Worm (Caenorhabditis elegans) whole organism, late embryonic: Measurements from ENCODE around the gene K08E4.3.

Experiments
- C38D4.7 ChIP-seq: fragments of 200-800 bp; sonication (Bioruptor generic); optimal IDR thresholded peaks from 2 replicates; lab custom pipeline; 2018; ENCODE audit warnings: mild to moderate bottlenecking, missing genetic modification characterization, moderate library complexity, missing compliant biosample characterization
- F13H6.1 ChIP-seq: sonication (generic microtip); optimal IDR thresholded peaks from 2 replicates; lab custom pipeline; 2016; ENCODE audit warnings: missing genetic modification characterization, missing compliant biosample characterization
- K02D7.2 ChIP-seq: sonication (generic microtip); optimal IDR thresholded peaks from 2 replicates; lab custom pipeline; 2017; ENCODE audit warnings: mild to moderate bottlenecking, missing genetic modification characterization, missing compliant biosample characterization
- Y22D7AL.16 ChIP-seq: sonication (generic microtip); optimal IDR thresholded peaks from 2 replicates; lab custom pipeline; 2016; ENCODE audit warnings: missing genetic modification characterization, missing compliant biosample characterization
- ceh-14 ChIP-seq: sonication (generic microtip); optimal IDR thresholded peaks from 2 replicates; lab custom pipeline; 2016; ENCODE audit warnings: missing genotype, missing genetic modification characterization, missing compliant biosample characterization
- ceh-2 ChIP-seq: sonication (generic microtip); optimal IDR thresholded peaks from 2 replicates; lab custom pipeline; 2016; ENCODE audit warnings: missing genotype, missing genetic modification characterization, missing compliant biosample characterization
- ceh-30 ChIP-seq: fragments of 150-350 bp; optimal IDR thresholded peaks from 2 replicates; lab custom pipeline; 2014; ENCODE audit warnings: missing biosample characterization, missing genetic modification characterization
- ceh-31 ChIP-seq: sonication (generic microtip); optimal IDR thresholded peaks from 2 replicates; lab custom pipeline; 2016; ENCODE audit warnings: missing genetic modification characterization, missing compliant biosample characterization
- ceh-6 ChIP-seq: fragments of 200-800 bp; sonication (Bioruptor generic); optimal IDR thresholded peaks from 2 replicates; lab custom pipeline; 2018; ENCODE audit warnings: mild to moderate bottlenecking, missing genetic modification characterization, missing compliant biosample characterization
- che-1 ChIP-seq: sonication (generic microtip); optimal IDR thresholded peaks from 2 replicates; lab custom pipeline; 2016; ENCODE audit warnings: mild to moderate bottlenecking, missing genetic modification characterization, missing compliant biosample characterization
- elt-2 ChIP-seq: sonication (generic microtip); optimal IDR thresholded peaks from 2 replicates; lab custom pipeline; 2016; ENCODE audit warnings: missing genetic modification reagents, missing genetic modification characterization, missing compliant biosample characterization
- elt-4 ChIP-seq: sonication (generic microtip); optimal IDR thresholded peaks from 2 replicates; lab custom pipeline; 2016; ENCODE audit warnings: missing genetic modification characterization, missing compliant biosample characterization
- fax-1 ChIP-seq: sonication (generic microtip); optimal IDR thresholded peaks from 2 replicates; lab custom pipeline; 2016; ENCODE audit warnings: missing genotype, missing genetic modification characterization, missing compliant biosample characterization
- fkh-10 ChIP-seq: fragments of 150-350 bp; optimal IDR thresholded peaks from 2 replicates; lab custom pipeline; 2014; ENCODE audit warnings: missing biosample characterization, missing genetic modification reagents, missing genetic modification characterization
- gmeb-2 ChIP-seq: sonication (generic microtip); optimal IDR thresholded peaks from 2 replicates; lab custom pipeline; 2016; ENCODE audit warnings: missing genetic modification characterization, inconsistent platforms, missing compliant biosample characterization
- hlh-13 ChIP-seq: fragments of 200-800 bp; sonication (Bioruptor generic); optimal IDR thresholded peaks from 2 replicates; lab custom pipeline; 2018; ENCODE audit warnings: mild to moderate bottlenecking, missing genetic modification characterization, missing compliant biosample characterization
- hlh-15 ChIP-seq: sonication (generic microtip); optimal IDR thresholded peaks from 2 replicates; lab custom pipeline; 2016; ENCODE audit warnings: missing genetic modification characterization, missing compliant biosample characterization
- hlh-30 ChIP-seq: sonication (generic microtip); optimal IDR thresholded peaks from 2 replicates; lab custom pipeline; 2017; ENCODE audit warnings: antibody characterized with exemption, missing genetic modification characterization, missing compliant biosample characterization; ENCODE audit not compliant: insufficient read depth
- hlh-6 ChIP-seq: sonication (generic microtip); optimal IDR thresholded peaks from 2 replicates; lab custom pipeline; 2016; ENCODE audit warnings: missing genotype, missing genetic modification characterization, missing compliant biosample characterization
- lim-6 ChIP-seq: sonication (generic microtip); optimal IDR thresholded peaks from 2 replicates; lab custom pipeline; 2016; ENCODE audit warnings: missing genetic modification characterization, missing compliant biosample characterization
- lin-11 ChIP-seq: fragments of 200-800 bp; sonication (Bioruptor generic); optimal IDR thresholded peaks from 2 replicates; lab custom pipeline; 2018; ENCODE audit warnings: mild to moderate bottlenecking, missing genetic modification characterization, missing compliant biosample characterization
- madf-2 ChIP-seq: sonication (generic microtip); optimal IDR thresholded peaks from 2 replicates; lab custom pipeline; 2017; ENCODE audit warnings: missing genetic modification characterization, missing compliant biosample characterization
- nfya-1 ChIP-seq: sonication (generic microtip); optimal IDR thresholded peaks from 2 replicates; lab custom pipeline; 2017; ENCODE audit warnings: missing genetic modification characterization, mild to moderate bottlenecking, missing compliant biosample characterization, antibody characterized with exemption, moderate library complexity
- nhr-232 ChIP-seq: sonication (generic microtip); optimal IDR thresholded peaks from 2 replicates; lab custom pipeline; 2016; ENCODE audit warnings: missing genetic modification characterization, missing compliant biosample characterization
- npax-4 ChIP-seq: sonication (generic microtip); optimal IDR thresholded peaks from 2 replicates; lab custom pipeline; 2016; ENCODE audit warnings: missing genetic modification characterization, missing compliant biosample characterization
- pax-1 ChIP-seq: fragments of 150-350 bp; optimal IDR thresholded peaks from 2 replicates; lab custom pipeline; 2014; ENCODE audit warnings: missing biosample characterization, missing genetic modification characterization
- pha-2 ChIP-seq: sonication (generic microtip); optimal IDR thresholded peaks from 2 replicates; lab custom pipeline; 2017; ENCODE audit warnings: mild to moderate bottlenecking, missing genetic modification characterization, missing compliant biosample characterization
- pros-1 ChIP-seq: fragments of 150-350 bp; optimal IDR thresholded peaks from 2 replicates; lab custom pipeline; 2014; ENCODE audit warnings: missing biosample characterization, missing genetic modification reagents, missing genetic modification characterization
- ref-2 ChIP-seq: sonication (generic microtip); optimal IDR thresholded peaks from 2 replicates; lab custom pipeline; 2016; ENCODE audit warnings: missing genetic modification characterization, missing compliant biosample characterization
- rnt-1 ChIP-seq: sonication (generic microtip); optimal IDR thresholded peaks from 2 replicates; lab custom pipeline; 2016; ENCODE audit warnings: missing genetic modification characterization, missing compliant biosample characterization
- sox-2 ChIP-seq: fragments of 200-800 bp; sonication (Bioruptor generic); IDR thresholded peaks from 2 replicates; pipeline ENCODE4 v1.3.6; 2022; ENCODE audit warnings: missing genetic modification reagents, missing genetic modification characterization, missing compliant biosample characterization
- sox-4 ChIP-seq: sonication (generic microtip); optimal IDR thresholded peaks from 2 replicates; lab custom pipeline; 2017; ENCODE audit warnings: mild to moderate bottlenecking, missing genetic modification characterization, inconsistent platforms, missing compliant biosample characterization
- syd-9 ChIP-seq: sonication (generic microtip); optimal IDR thresholded peaks from 2 replicates; lab custom pipeline; 2016; ENCODE audit warnings: mild to moderate bottlenecking, missing genetic modification characterization, moderate library complexity, missing compliant biosample characterization
- unc-3 ChIP-seq, 2 experiments: fragments of 200-800 bp in 1 of 2; sonication (Bioruptor generic) in 1 of 2; sonication (generic microtip) in 1 of 2; conservative IDR thresholded peaks in 1 of 2; optimal IDR thresholded peaks in 1 of 2; 2 replicates each; pipeline versions ENCODE4 v1.3.6 to Lab custom; 2016 to 2022; ENCODE audit warnings: missing compliant biosample characterization in 2 of 2, missing genetic modification characterization in 2 of 2, missing genetic modification reagents in 1 of 2
- unc-42 ChIP-seq: sonication (generic microtip); optimal IDR thresholded peaks from 2 replicates; lab custom pipeline; 2016; ENCODE audit warnings: missing genotype, missing genetic modification characterization, missing compliant biosample characterization
- unc-55 ChIP-seq: sonication (generic microtip); optimal IDR thresholded peaks from 2 replicates; lab custom pipeline; 2017; ENCODE audit warnings: missing biosample characterization, missing genetic modification reagents, missing genetic modification characterization
- zip-5 ChIP-seq: sonication (generic microtip); optimal IDR thresholded peaks from 2 replicates; lab custom pipeline; 2016; ENCODE audit warnings: missing genetic modification characterization, missing compliant biosample characterization

The K08E4.3 gene

ce11 chrIV:12078907-12079523 lies 21.5 kb downstream of the K08E4.3 start, which contains the start of gene lex-1:
lex-1 (plus strand) TSS chrIV:12079473.
- TF ChIP-seq hlh-6 (tag; lab: Kevin White, UChicago): no peak
- peak; percentile 26 for TF ChIP-seq ceh-31
- no peak for TF ChIP-seq ceh-2
- peak; percentile 75 for TF ChIP-seq hlh-30 (tag; lab: Kevin White, UChicago)
- no peak for TF ChIP-seq ceh-30 (tag; lab: Kevin White, UChicago)
- TF ChIP-seq unc-42 (tag; lab: Kevin White, UChicago): peak; percentile 27
- TF ChIP-seq nfya-1 (tag; lab: Kevin White, UChicago): peak; percentile 38
- TF ChIP-seq, all 69 proteins: peak for 4

ce11 chrIV:12080807-12081206 lies 23.3 kb downstream of the K08E4.3 start:
- TF ChIP-seq unc-42 (tag; lab: Kevin White, UChicago) (no peak), nfya-1 (tag; lab: Kevin White, UChicago) (no peak), elt-2 (tag; lab: Kevin White, UChicago) (no peak), pax-1 (tag; lab: Kevin White, UChicago) (no peak), lin-11 (tag; lab: Kevin White, UChicago) (no peak), fax-1 (no peak), sox-2 (GFP tag; lab: Robert Waterston, UW) (no peak), ceh-14 (tag; lab: Kevin White, UChicago) (no peak), ref-2 (tag; lab: Kevin White, UChicago) (no peak), sox-4 (tag; lab: Kevin White, UChicago) (no peak), unc-3 (GFP tag; conservative IDR thresholded peaks at IDR 0.05; lab: Robert Waterston, UW) (no peak), unc-3 (tag; optimal IDR thresholded peaks at IDR 0.05; lab: Kevin White, UChicago) (no peak), ceh-31 (no peak), elt-4 (no peak)

ce11 chrIV:12084178-12084577 lies 26.6 kb downstream of the K08E4.3 start, which contains the start of gene repo-1:
repo-1 (plus strand) TSS chrIV:12084478.
- TF ChIP-seq F13H6.1 (tag; lab: Kevin White, UChicago) (no peak), fkh-10 (GFP tag; lab: Kevin White, UChicago) (no peak), npax-4 (tag; lab: Kevin White, UChicago) (no peak), hlh-15 (tag; lab: Kevin White, UChicago) (no peak), K02D7.2 (tag; lab: Kevin White, UChicago) (no peak), che-1 (no peak), lim-6 (tag; lab: Kevin White, UChicago) (no peak), hlh-30 (tag; lab: Kevin White, UChicago) (no peak), unc-55 (GFP tag; lab: Kevin White, UChicago) (no peak), nfya-1 (tag; lab: Kevin White, UChicago) (no peak), syd-9 (no peak), madf-2 (no peak), zip-5 (tag; lab: Kevin White, UChicago) (no peak), pha-2 (no peak)

- no peak for TF ChIP-seq hlh-15 (tag; lab: Kevin White, UChicago)
- no peak for TF ChIP-seq pros-1 (tag; lab: Kevin White, UChicago)
Measured at ce11 chrIV:12084587-12084986, 27.0 kb downstream of the K08E4.3 start.

ce11 chrIV:12085120-12085519 lies 27.6 kb downstream of the K08E4.3 start, which contains the start of gene rbm-34:
rbm-34 (plus strand) TSS chrIV:12085420.
- TF ChIP-seq gmeb-2 (tag; lab: Kevin White, UChicago) (no peak), hlh-13 (GFP tag; lab: Kevin White, UChicago) (no peak), fax-1 (no peak), Y22D7AL.16 (tag; lab: Kevin White, UChicago) (no peak), ceh-14 (tag; lab: Kevin White, UChicago) (no peak), ceh-6 (GFP tag; lab: Kevin White, UChicago) (no peak), lim-6 (tag; lab: Kevin White, UChicago) (no peak), hlh-6 (tag; lab: Kevin White, UChicago) (no peak), C38D4.7 (GFP tag; lab: Kevin White, UChicago) (no peak), rnt-1 (tag; lab: Kevin White, UChicago) (no peak), nhr-232 (tag; lab: Kevin White, UChicago) (no peak), syd-9 (no peak)
- TF ChIP-seq, all 69 proteins: peak for 0
